Worm (Caenorhabditis elegans): ENCODE results near the gene Y55F3AM.5.

DNA sequence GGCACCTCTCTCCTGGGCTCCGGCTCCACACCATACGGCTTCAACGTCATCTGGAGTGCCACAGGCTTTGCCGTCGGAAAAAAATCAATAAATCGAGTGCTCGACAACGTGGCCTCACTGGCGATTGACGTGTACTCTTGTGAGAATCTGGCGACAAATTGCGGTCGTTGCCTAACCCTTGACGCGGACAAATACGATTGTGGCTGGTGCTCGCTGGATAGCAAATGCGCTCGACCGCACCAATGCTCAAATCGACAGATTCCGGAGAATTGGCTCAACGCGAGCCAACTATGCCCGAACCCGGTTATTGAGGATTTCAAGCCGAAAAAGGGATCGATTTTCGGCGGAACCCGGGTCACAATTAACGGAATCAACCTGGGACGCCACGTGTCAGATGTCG is 26.6 kb upstream of the Y55F3AM.5 start:
- TF ChIP-seq pha-4 (tag; optimal IDR thresholded peaks at IDR 0.05) (no peak), lin-35 (GFP tag; optimal IDR thresholded peaks at IDR 0.05) (no peak), F39B2.1 (GFP tag; IDR thresholded peaks at IDR 0.05) (no peak), sdz-38 (tag; optimal IDR thresholded peaks at IDR 0.05) (no peak), unc-62 (GFP tag; optimal IDR thresholded peaks at IDR 0.05) (no peak), let-607 (tag; optimal IDR thresholded peaks at IDR 0.05) (no peak), egl-44 (GFP tag; IDR thresholded peaks at IDR 0.05) (no peak), ama-1 (optimal IDR thresholded peaks at IDR 0.05) (no peak), ama-1 (GFP tag; optimal IDR thresholded peaks at IDR 0.05) (no peak), dpl-1 (GFP tag; optimal IDR thresholded peaks at IDR 0.05) (no peak), attf-3 (GFP tag; conservative IDR thresholded peaks at IDR 0.05) (no peak), attf-6 (GFP tag; IDR thresholded peaks at IDR 0.05) (no peak), snpc-4 (GFP tag; optimal IDR thresholded peaks at IDR 0.05) (no peak), snpc-4 (tag; optimal IDR thresholded peaks at IDR 0.05) (no peak), egrh-3 (GFP tag; IDR thresholded peaks at IDR 0.05) (no peak)

All from whole organism, young adult.